Fruit fly (Drosophila melanogaster) whole organism, embryonic: ENCODE data around the gene CG5641.
A peak's percentile ranks its signal among the peaks of the same experiment; 100 is the strongest.

ENCODE experiments used
- Atf3 ChIP-seq: fragments of 200-800 bp; sonication (Bioruptor generic); optimal IDR thresholded peaks from 3 replicates; lab custom pipeline; 2016; ENCODE audit warnings: missing biosample characterization, missing genetic modification characterization
- B-H2 ChIP-seq: fragments of 200-800 bp; sonication (Bioruptor generic); optimal IDR thresholded peaks from 2 replicates; lab custom pipeline; 2018; ENCODE audit warnings: missing biosample characterization, mild to moderate bottlenecking, missing genetic modification characterization
- CG12299 ChIP-seq: fragments of 200-800 bp; sonication (Bioruptor generic); optimal IDR thresholded peaks from 2 replicates; lab custom pipeline; 2018; ENCODE audit warnings: missing biosample characterization, mild to moderate bottlenecking, missing genetic modification characterization
- CG13624 ChIP-seq: fragments of 200-800 bp; sonication (Bioruptor generic); optimal IDR thresholded peaks from 2 replicates; lab custom pipeline; 2016; ENCODE audit warnings: missing biosample characterization, missing genetic modification characterization
- CG13894 ChIP-seq: fragments of 200-800 bp; sonication (Bioruptor generic); optimal IDR thresholded peaks from 3 replicates; lab custom pipeline; 2018; ENCODE audit warnings: missing biosample characterization, mild to moderate bottlenecking, missing genetic modification characterization, moderate library complexity
- CG15601 ChIP-seq: fragments of 200-800 bp; sonication (Bioruptor generic); optimal IDR thresholded peaks from 3 replicates; lab custom pipeline; 2019; ENCODE audit warnings: missing biosample characterization, mild to moderate bottlenecking, missing genetic modification characterization, moderate library complexity
- CG1603 ChIP-seq: fragments of 200-800 bp; sonication (Bioruptor generic); optimal IDR thresholded peaks from 2 replicates; lab custom pipeline; 2019; ENCODE audit warnings: missing biosample characterization, mild to moderate bottlenecking, missing genetic modification characterization, moderate library complexity
- CG16815 ChIP-seq: fragments of 200-800 bp; sonication (Bioruptor generic); optimal IDR thresholded peaks from 3 replicates; lab custom pipeline; 2017; ENCODE audit warnings: missing biosample characterization, mild to moderate bottlenecking, missing genetic modification characterization
- CG18011 ChIP-seq: fragments of 200-800 bp; sonication (Bioruptor generic); optimal IDR thresholded peaks from 2 replicates; lab custom pipeline; 2017; ENCODE audit warnings: missing biosample characterization, missing genetic modification characterization, mild to moderate bottlenecking, moderate library complexity, missing genotype
- CG2120 ChIP-seq: fragments of 200-800 bp; sonication (Bioruptor generic); optimal IDR thresholded peaks from 3 replicates; lab custom pipeline; 2016; ENCODE audit warnings: missing biosample characterization, missing genetic modification characterization
- CG3838 ChIP-seq: fragments of 200-800 bp; sonication (Bioruptor generic); optimal IDR thresholded peaks from 3 replicates; lab custom pipeline; 2016; ENCODE audit warnings: missing biosample characterization, missing genetic modification characterization
- CG4328 ChIP-seq: fragments of 200-800 bp; sonication (Bioruptor generic); optimal IDR thresholded peaks from 3 replicates; lab custom pipeline; 2017; ENCODE audit warnings: missing biosample characterization, missing genetic modification reagents, missing genetic modification characterization
- CG5180 ChIP-seq: fragments of 200-800 bp; sonication (Bioruptor generic); optimal IDR thresholded peaks from 3 replicates; lab custom pipeline; 2017; ENCODE audit warnings: missing biosample characterization, missing genetic modification characterization, mild to moderate bottlenecking, moderate library complexity, missing genetic modification reagents
- CG6175 ChIP-seq: fragments of 200-800 bp; sonication (Bioruptor generic); IDR thresholded peaks from 3 replicates; pipeline ENCODE4 v1.3.6; 2022; ENCODE audit warnings: missing biosample characterization, missing genetic modification characterization
- CG7357 ChIP-seq: fragments of 200-800 bp; sonication (Bioruptor generic); IDR thresholded peaks from 3 replicates; pipeline ENCODE4 v1.3.6; 2022; ENCODE audit warnings: missing biosample characterization, missing genetic modification characterization
- CG7839 ChIP-seq: fragments of 200-800 bp; sonication (Bioruptor generic); optimal IDR thresholded peaks from 3 replicates; lab custom pipeline; 2018; ENCODE audit warnings: missing biosample characterization, mild to moderate bottlenecking, missing genetic modification characterization, moderate library complexity
- CG8359 ChIP-seq: fragments of 200-800 bp; sonication (Bioruptor generic); optimal IDR thresholded peaks from 2 replicates; lab custom pipeline; 2017; ENCODE audit warnings: missing biosample characterization, mild to moderate bottlenecking, missing genetic modification characterization, borderline replicate concordance
- CG8388 ChIP-seq: fragments of 200-800 bp; sonication (Bioruptor generic); optimal IDR thresholded peaks from 2 replicates; lab custom pipeline; 2019; ENCODE audit warnings: missing biosample characterization, mild to moderate bottlenecking, missing genetic modification characterization, moderate library complexity
- CG8478 ChIP-seq: fragments of >200 bp; optimal IDR thresholded peaks from 2 replicates; lab custom pipeline; 2018
- CG9727 ChIP-seq: fragments of 200-800 bp; sonication (Bioruptor generic); optimal IDR thresholded peaks from 3 replicates; lab custom pipeline; 2017; ENCODE audit warnings: missing biosample characterization, mild to moderate bottlenecking, missing genetic modification characterization
- Camta ChIP-seq: fragments of 200-800 bp; sonication (Bioruptor generic); optimal IDR thresholded peaks from 2 replicates; lab custom pipeline; 2016; ENCODE audit warnings: missing biosample characterization, missing genetic modification characterization
- D19B ChIP-seq: fragments of 200-800 bp; sonication (Bioruptor generic); optimal IDR thresholded peaks from 2 replicates; lab custom pipeline; 2017; ENCODE audit warnings: missing biosample characterization, mild to moderate bottlenecking, missing genetic modification characterization
- Doc2 ChIP-seq: fragments of 200-800 bp; sonication (Bioruptor generic); IDR thresholded peaks from 2 replicates; pipeline ENCODE4 v1.3.6; 2022; ENCODE audit warnings: missing biosample characterization, missing genetic modification characterization
- Fer3 ChIP-seq: fragments of 200-800 bp; sonication (Bioruptor generic); optimal IDR thresholded peaks from 2 replicates; lab custom pipeline; 2018; ENCODE audit warnings: missing biosample characterization, mild to moderate bottlenecking, missing genetic modification characterization, moderate library complexity
- HLH4C ChIP-seq: fragments of 200-800 bp; sonication (Bioruptor generic); IDR thresholded peaks from 3 replicates; pipeline ENCODE4 v1.3.6; 2022; ENCODE audit warnings: missing biosample characterization, missing genetic modification characterization; ENCODE audit not compliant: partially characterized antibody
- HLHmδ ChIP-seq: fragments of 200-800 bp; sonication (Bioruptor generic); optimal IDR thresholded peaks from 2 replicates; lab custom pipeline; 2018; ENCODE audit warnings: missing biosample characterization, mild to moderate bottlenecking, missing genetic modification characterization, moderate library complexity
- NC2β ChIP-seq: fragments of 200-800 bp; sonication (Bioruptor generic); optimal IDR thresholded peaks from 2 replicates; lab custom pipeline; 2016; ENCODE audit warnings: missing biosample characterization, missing genetic modification characterization
- Nf-YA ChIP-seq: fragments of 200-800 bp; sonication (Bioruptor generic); IDR thresholded peaks from 2 replicates; pipeline ENCODE4 v1.3.6; 2022; ENCODE audit warnings: missing biosample characterization, missing genetic modification characterization
- Ptx1 ChIP-seq: fragments of 200-800 bp; sonication (Bioruptor generic); IDR thresholded peaks from 2 replicates; pipeline ENCODE4 v1.3.6; 2022; ENCODE audit warnings: missing biosample characterization, missing genetic modification characterization
- Sox100B ChIP-seq: fragments of 200-800 bp; sonication (Bioruptor generic); optimal IDR thresholded peaks from 3 replicates; lab custom pipeline; 2018; ENCODE audit warnings: missing biosample characterization, mild to moderate bottlenecking, missing genetic modification characterization
- Sry-δ ChIP-seq: fragments of 200-800 bp; sonication (Bioruptor generic); optimal IDR thresholded peaks from 2 replicates; lab custom pipeline; 2016; ENCODE audit warnings: missing biosample characterization, missing genetic modification characterization
- al ChIP-seq: fragments of 200-800 bp; sonication (Bioruptor generic); IDR thresholded peaks from 2 replicates; pipeline ENCODE4 v1.3.6; 2022; ENCODE audit warnings: missing biosample characterization, missing genetic modification characterization
- ase ChIP-seq: fragments of 200-800 bp; sonication (Bioruptor generic); IDR thresholded peaks from 3 replicates; pipeline ENCODE4 v1.3.6; 2022; ENCODE audit warnings: missing biosample characterization, missing genetic modification characterization
- bsh ChIP-seq, 2 experiments: fragments of 200-800 bp; sonication (Bioruptor generic); optimal IDR thresholded peaks; 2 replicates each; lab custom pipeline; 2017 to 2018; ENCODE audit warnings: mild to moderate bottlenecking in 2 of 2, missing biosample characterization in 2 of 2, missing genetic modification characterization in 2 of 2, moderate library complexity in 1 of 2
- chinmo ChIP-seq: fragments of 200-800 bp; sonication (Bioruptor generic); IDR thresholded peaks from 4 replicates; pipeline ENCODE4 v1.3.6; 2022; ENCODE audit warnings: missing biosample characterization, missing genetic modification characterization; ENCODE audit not compliant: partially characterized antibody
- corto ChIP-seq: fragments of 200-800 bp; sonication (Bioruptor generic); optimal IDR thresholded peaks from 2 replicates; lab custom pipeline; 2016; ENCODE audit warnings: missing biosample characterization, mild to moderate bottlenecking, missing genetic modification characterization, moderate library complexity
- cwo ChIP-seq: fragments of 200-800 bp; sonication (Bioruptor generic); optimal IDR thresholded peaks from 3 replicates; lab custom pipeline; 2017; ENCODE audit warnings: missing biosample characterization, missing genetic modification characterization, mild to moderate bottlenecking, moderate library complexity, missing genetic modification reagents
- danr ChIP-seq: fragments of 200-800 bp; sonication (Bioruptor generic); IDR thresholded peaks from 2 replicates; pipeline ENCODE4 v1.3.6; 2022; ENCODE audit warnings: missing biosample characterization, missing genetic modification characterization
- esg ChIP-seq: fragments of 200-800 bp; sonication (Bioruptor generic); conservative IDR thresholded peaks from 2 replicates; pipeline ENCODE4 v1.3.6; 2022; ENCODE audit warnings: missing biosample characterization, missing genetic modification characterization
- fu2 ChIP-seq: fragments of 200-800 bp; sonication (Bioruptor generic); optimal IDR thresholded peaks from 2 replicates; lab custom pipeline; 2016; ENCODE audit warnings: missing biosample characterization, missing genetic modification characterization
- ind ChIP-seq: fragments of 200-800 bp; sonication (Bioruptor generic); optimal IDR thresholded peaks from 3 replicates; lab custom pipeline; 2016; ENCODE audit warnings: missing biosample characterization, missing genetic modification characterization
- mam ChIP-seq: fragments of 200-800 bp; sonication (Bioruptor generic); optimal IDR thresholded peaks from 3 replicates; lab custom pipeline; 2016; ENCODE audit warnings: missing biosample characterization, missing genetic modification characterization
- mld ChIP-seq: fragments of 200-800 bp; sonication (Bioruptor generic); IDR thresholded peaks from 3 replicates; pipeline ENCODE4 v1.3.6; 2022; ENCODE audit warnings: missing biosample characterization, missing genetic modification characterization; ENCODE audit not compliant: partially characterized antibody
- nmo ChIP-seq: fragments of 200-800 bp; sonication (Bioruptor generic); optimal IDR thresholded peaks from 2 replicates; lab custom pipeline; 2018; ENCODE audit warnings: missing biosample characterization, mild to moderate bottlenecking, missing genetic modification characterization, moderate library complexity
- pho ChIP-seq: fragments of 200-800 bp; sonication (Bioruptor generic); optimal IDR thresholded peaks from 2 replicates; lab custom pipeline; 2016; ENCODE audit warnings: missing biosample characterization, missing genetic modification characterization
- pum ChIP-seq: fragments of 200-800 bp; sonication (Bioruptor generic); optimal IDR thresholded peaks from 2 replicates; lab custom pipeline; 2016; ENCODE audit warnings: missing biosample characterization, missing genetic modification characterization
- row ChIP-seq: fragments of 200-800 bp; sonication (Bioruptor generic); IDR thresholded peaks from 3 replicates; pipeline ENCODE4 v1.3.6; 2022; ENCODE audit warnings: missing biosample characterization, missing genetic modification characterization
- sc ChIP-seq, 3 experiments: fragments of >200 bp in 2 of 3; fragments of 200-800 bp in 1 of 3; sonication (Bioruptor generic) in 1 of 3; optimal IDR thresholded peaks; 2 replicates in 2 of 3; 3 replicates in 1 of 3; lab custom pipeline; 2017; ENCODE audit warnings: mild to moderate bottlenecking in 1 of 3, missing biosample characterization in 1 of 3, missing genetic modification characterization in 1 of 3, missing genetic modification reagents in 1 of 3
- tna ChIP-seq: fragments of 200-800 bp; sonication (Bioruptor generic); IDR thresholded peaks from 2 replicates; pipeline ENCODE4 v1.3.6; 2022; ENCODE audit warnings: missing biosample characterization, missing genetic modification characterization; ENCODE audit not compliant: partially characterized antibody
- zfh1 ChIP-seq: fragments of 200-800 bp; sonication (Bioruptor generic); IDR thresholded peaks from 3 replicates; pipeline ENCODE4 v1.3.6; 2022; ENCODE audit warnings: missing biosample characterization, missing genetic modification characterization

The CG5641 gene

DNA sequence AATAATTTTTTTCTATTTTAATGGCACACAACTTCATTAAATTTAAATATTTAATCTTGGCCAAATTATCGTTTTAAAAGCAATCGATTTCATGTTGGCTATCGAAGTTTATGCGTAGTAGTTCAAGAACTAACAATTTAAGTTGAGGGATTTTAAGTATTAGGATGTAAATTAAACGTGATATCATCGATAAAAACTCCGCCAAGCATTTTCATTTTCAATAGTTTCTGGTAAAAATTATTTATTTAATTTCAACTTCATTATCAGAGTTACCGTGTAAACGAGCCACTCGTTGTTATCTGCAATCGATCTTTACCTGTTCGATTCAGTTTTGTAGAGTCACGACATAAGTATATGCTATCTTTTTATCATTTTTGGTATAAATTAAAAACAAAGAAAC, 26.1 kb downstream of the CG5641 start (continued):
- peak; percentile 91 for TF ChIP-seq CG5180 (GFP tag; lab: Kevin White, UChicago)
- peak; percentile 99 for TF ChIP-seq NC2β
- peak; percentile 98 for TF ChIP-seq CG15601 (tag; lab: Kevin White, UChicago)
- peak; percentile 99 for TF ChIP-seq nmo
- peak; percentile 75; the same call in 2 of the 3 replicates for TF ChIP-seq CG6175
- peak; percentile 84 for TF ChIP-seq CG18011 (GFP tag; lab: Kevin White, UChicago)
- TF ChIP-seq Sox100B (GFP tag; lab: Kevin White, UChicago): peak; percentile 98
- TF ChIP-seq ase: peak; percentile 94
- peak; percentile 88 for TF ChIP-seq fu2 (GFP tag; lab: Kevin White, UChicago)
- TF ChIP-seq Fer3 (tag; lab: Kevin White, UChicago): peak; percentile 99
- TF ChIP-seq pho (GFP tag; lab: Kevin White, UChicago): peak; percentile 91
- TF ChIP-seq D19B: peak; percentile 95
- peak; percentile 99 for TF ChIP-seq zfh1 (GFP tag; lab: Robert Waterston, UW)
- TF ChIP-seq cwo (GFP tag; lab: Kevin White, UChicago): peak; percentile 94
- TF ChIP-seq Doc2 (GFP tag; lab: Robert Waterston, UW): no peak
- TF ChIP-seq Camta (GFP tag; lab: Kevin White, UChicago): peak; percentile 96
- no peak for TF ChIP-seq mld (GFP tag; lab: Robert Waterston, UW)
- TF ChIP-seq Nf-YA: peak; percentile 99
- peak; percentile 97 for TF ChIP-seq CG4328 (GFP tag; lab: Kevin White, UChicago)
- peak; percentile 98 for TF ChIP-seq ind (GFP tag; lab: Kevin White, UChicago)
- TF ChIP-seq CG8478 (lab: Kevin White, UChicago): no peak
- peak; percentile 92 for TF ChIP-seq mam
- TF ChIP-seq esg (GFP tag; lab: Robert Waterston, UW): peak; percentile 93
- peak; percentile 98 for TF ChIP-seq row (GFP tag; lab: Robert Waterston, UW)
- TF ChIP-seq bsh (GFP tag; optimal IDR thresholded peaks at IDR 0.05; lab: Kevin White, UChicago): peak; percentile 79 to 99
- peak; percentile 92 for TF ChIP-seq CG8359
- no peak for TF ChIP-seq chinmo
- TF ChIP-seq HLH4C: 0 out of 3 replicates have a peak, but pooled peaks have one; percentile 40
- peak; percentile 97 for TF ChIP-seq CG1603 (tag; lab: Kevin White, UChicago)
- peak; percentile 98 for TF ChIP-seq CG12299 (tag; lab: Kevin White, UChicago)
- TF ChIP-seq CG7357 (GFP tag; lab: Robert Waterston, UW): peak; percentile 69
- TF ChIP-seq CG2120 (GFP tag; lab: Kevin White, UChicago): peak; percentile 95
- TF ChIP-seq sc (optimal IDR thresholded peaks at IDR 0.05; lab: Kevin White, UChicago): no peak
- peak; percentile 94 for TF ChIP-seq sc (GFP tag; optimal IDR thresholded peaks at IDR 0.05; lab: Kevin White, UChicago)
- peak; percentile 90 for TF ChIP-seq CG3838
- TF ChIP-seq CG8388: peak; percentile 98
- no peak for TF ChIP-seq tna (GFP tag; lab: Robert Waterston, UW)
- peak; percentile 99 for TF ChIP-seq CG13894
- TF ChIP-seq HLHmδ (GFP tag; lab: Kevin White, UChicago): no peak
- peak; percentile 84 for TF ChIP-seq CG16815 (GFP tag; lab: Kevin White, UChicago)
- TF ChIP-seq danr (GFP tag; lab: Robert Waterston, UW): peak; percentile 87; the same call in 1 of the 2 replicates
- peak; percentile 98 for TF ChIP-seq B-H2 (GFP tag; lab: Kevin White, UChicago)
- peak; percentile 96 for TF ChIP-seq CG13624 (GFP tag; lab: Kevin White, UChicago)
- peak; percentile 90 for TF ChIP-seq pum
- peak; percentile 66 for TF ChIP-seq Sry-δ
- peak; percentile 82 for TF ChIP-seq corto
- TF ChIP-seq Atf3 (GFP tag; lab: Kevin White, UChicago): peak; percentile 92
- peak; percentile 98 for TF ChIP-seq CG9727 (GFP tag; lab: Kevin White, UChicago)
- peak; percentile 94 for TF ChIP-seq Ptx1 (GFP tag; lab: Robert Waterston, UW)
- peak; percentile 87 for TF ChIP-seq al (GFP tag; lab: Robert Waterston, UW)
- peak; percentile 99 for TF ChIP-seq CG7839 (tag; lab: Kevin White, UChicago)
